Worm (Caenorhabditis elegans) whole organism, early embryonic: ENCODE results near the gene F59B10.2.

Experiments used
- B0310.2 ChIP-seq: sonication (generic microtip); optimal IDR thresholded peaks from 2 replicates; lab custom pipeline; 2016; ENCODE audit warnings: mild to moderate bottlenecking, missing genetic modification characterization, missing compliant biosample characterization
- F13C5.2 ChIP-seq: sonication (generic microtip); optimal IDR thresholded peaks from 2 replicates; lab custom pipeline; 2017; ENCODE audit warnings: mild to moderate bottlenecking, missing genetic modification characterization, inconsistent platforms, missing compliant biosample characterization
- aly-1 ChIP-seq: sonication (generic microtip); optimal IDR thresholded peaks from 2 replicates; lab custom pipeline; 2016; ENCODE audit warnings: missing genetic modification characterization, missing compliant biosample characterization
- ama-1 ChIP-seq: fragments of 150-350 bp; optimal IDR thresholded peaks from 2 replicates; lab custom pipeline; 2014
- ceh-13 ChIP-seq: fragments of 200-800 bp; sonication (Bioruptor generic); optimal IDR thresholded peaks from 2 replicates; lab custom pipeline; 2018; ENCODE audit warnings: mild to moderate bottlenecking, missing genetic modification characterization, missing compliant biosample characterization
- ceh-36 ChIP-seq: sonication (generic microtip); optimal IDR thresholded peaks from 2 replicates; lab custom pipeline; 2016; ENCODE audit warnings: missing genetic modification characterization, inconsistent platforms, missing compliant biosample characterization
- ets-7 ChIP-seq: sonication (generic microtip); optimal IDR thresholded peaks from 2 replicates; lab custom pipeline; 2016; ENCODE audit warnings: missing genotype, missing genetic modification characterization, missing compliant biosample characterization
- flt-1 ChIP-seq: fragments of 200-800 bp; sonication (Bioruptor generic); IDR thresholded peaks from 2 replicates; pipeline ENCODE4 v1.3.6; 2022; ENCODE audit warnings: missing genetic modification characterization, missing compliant biosample characterization
- hmbx-1 ChIP-seq: sonication (generic microtip); optimal IDR thresholded peaks from 2 replicates; lab custom pipeline; 2016; ENCODE audit warnings: mild to moderate bottlenecking, missing genetic modification characterization, missing compliant biosample characterization
- hmg-4 ChIP-seq: fragments of 200-800 bp; sonication (Bioruptor generic); optimal IDR thresholded peaks from 2 replicates; lab custom pipeline; 2018; ENCODE audit warnings: mild to moderate bottlenecking, missing genetic modification characterization, missing compliant biosample characterization
- hnd-1 ChIP-seq: sonication (generic microtip); optimal IDR thresholded peaks from 2 replicates; lab custom pipeline; 2016; ENCODE audit warnings: missing genetic modification characterization, missing compliant biosample characterization
- pes-1 ChIP-seq: fragments of 200-800 bp; sonication (Bioruptor generic); IDR thresholded peaks from 2 replicates; pipeline ENCODE4 v1.3.6; 2022; ENCODE audit warnings: missing genetic modification reagents, missing genetic modification characterization, missing compliant biosample characterization
- scrt-1 ChIP-seq: fragments of 200-800 bp; sonication (Bioruptor generic); IDR thresholded peaks from 2 replicates; pipeline ENCODE4 v1.3.6; 2022; ENCODE audit warnings: missing genetic modification characterization, missing compliant biosample characterization
- sea-1 ChIP-seq: fragments of 200-800 bp; sonication (Bioruptor generic); conservative IDR thresholded peaks from 2 replicates; pipeline ENCODE4 v1.3.6; 2022; ENCODE audit warnings: missing genetic modification characterization, missing compliant biosample characterization
- tbx-11 ChIP-seq: fragments of 200-800 bp; sonication (Bioruptor generic); IDR thresholded peaks from 2 replicates; pipeline ENCODE4 v1.3.6; 2022; ENCODE audit warnings: missing genetic modification characterization, missing compliant biosample characterization
- tbx-37 ChIP-seq: fragments of 200-800 bp; sonication (Bioruptor generic); conservative IDR thresholded peaks from 2 replicates; pipeline ENCODE4 v1.3.6; 2022; ENCODE audit warnings: missing genetic modification reagents, missing genetic modification characterization, missing compliant biosample characterization
- tra-4 ChIP-seq: sonication (generic microtip); optimal IDR thresholded peaks from 2 replicates; lab custom pipeline; 2017; ENCODE audit warnings: missing genetic modification characterization, missing compliant biosample characterization

Gene F59B10.2

ce11 chrII:10481824-10482556, 27.7 kb downstream of the F59B10.2 start, which contains the start of the genes clec-60 and ZK666.11:
Gene clec-60, minus strand, starts transcription at chrII:10481874.
Gene ZK666.11, plus strand, starts transcription at chrII:10482522.
- TF ChIP-seq pes-1 (GFP tag; lab: Robert Waterston, UW) (no peak), F13C5.2 (tag; lab: Kevin White, UChicago) (no peak), tbx-37 (no peak), sea-1 (no peak), scrt-1 (GFP tag; lab: Robert Waterston, UW) (no peak), ama-1 (lab: Kevin White, UChicago) (no peak), tbx-11 (GFP tag; lab: Robert Waterston, UW) (no peak), flt-1 (GFP tag; lab: Robert Waterston, UW) (no peak), ceh-13 (no peak), ceh-36 (tag; lab: Kevin White, UChicago) (no peak), B0310.2 (tag; lab: Kevin White, UChicago) (no peak)

DNA sequence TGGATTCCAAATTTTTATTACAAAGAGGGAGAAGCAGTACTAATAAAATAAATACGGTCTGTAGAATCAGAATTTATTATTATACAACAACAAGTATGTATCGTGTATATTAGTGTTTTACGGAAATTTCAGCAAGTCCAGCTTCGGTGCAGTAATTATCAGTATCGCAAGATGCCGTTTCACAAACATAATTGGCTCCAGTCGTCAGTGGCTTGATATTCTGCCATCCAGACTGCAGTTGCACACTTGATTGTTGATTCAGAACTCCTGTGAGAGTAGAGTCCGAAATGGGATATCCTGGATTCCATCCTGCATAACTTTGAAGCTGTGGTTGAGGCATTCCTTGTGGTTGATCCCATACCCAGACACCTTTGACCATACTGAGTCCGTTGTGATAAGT, 29.6 kb downstream of the F59B10.2 start:
- TF ChIP-seq tra-4 (tag; lab: Kevin White, UChicago) (no peak), B0310.2 (tag; lab: Kevin White, UChicago) (no peak), ceh-36 (tag; lab: Kevin White, UChicago) (no peak), F13C5.2 (tag; lab: Kevin White, UChicago) (no peak), flt-1 (GFP tag; lab: Robert Waterston, UW) (no peak)

DNA sequence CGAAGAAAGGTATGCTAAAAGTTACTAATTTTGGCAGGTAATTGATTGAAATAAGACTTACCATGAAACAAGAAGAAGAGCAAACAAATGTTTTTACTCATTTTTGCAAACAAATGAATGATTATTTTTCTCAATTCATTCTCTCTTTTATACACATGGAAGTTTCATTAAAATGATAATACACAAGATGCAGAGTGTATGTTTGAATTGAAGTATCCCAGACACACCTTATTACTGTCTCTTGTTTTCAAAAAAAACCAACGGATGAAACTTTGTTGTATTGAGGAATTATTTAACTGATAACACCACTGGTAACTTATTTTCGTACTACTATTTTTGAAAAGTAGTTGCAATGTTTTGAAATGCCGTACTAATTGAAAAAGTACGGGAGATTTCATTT, 30.3 kb downstream of the F59B10.2 start, which contains the start of gene clec-59:
Gene clec-59 (minus strand): TSS at position 101 of the 400 bp plus-strand sequence.
- TF ChIP-seq B0310.2 (tag; lab: Kevin White, UChicago) (no peak), ceh-13 (no peak), tbx-37 (no peak), pes-1 (GFP tag; lab: Robert Waterston, UW) (no peak), hmg-4 (GFP tag; lab: Kevin White, UChicago) (no peak), F13C5.2 (tag; lab: Kevin White, UChicago) (no peak)

DNA sequence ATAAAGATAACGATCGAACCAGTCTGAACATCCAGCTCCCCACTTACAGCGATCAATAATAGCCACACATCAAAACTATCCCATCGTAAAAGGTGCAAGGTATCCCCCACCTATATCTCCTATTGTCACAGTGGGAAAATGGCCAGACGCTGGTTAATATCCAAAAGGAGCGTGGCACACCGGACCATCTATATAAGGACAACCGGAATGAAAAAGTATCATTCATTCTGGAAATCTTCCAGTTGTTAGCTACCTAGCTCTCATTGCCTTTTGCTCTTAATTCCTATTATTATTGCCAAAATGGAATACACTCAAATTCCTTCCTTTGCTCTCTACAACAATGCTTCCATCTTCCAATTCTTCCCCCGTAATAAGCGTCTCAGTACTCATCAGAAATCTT, 32.7 kb downstream of the F59B10.2 start, which contains the start of gene ZK666.4:
Gene ZK666.4 (plus strand): TSS at position 301 of the 400 bp plus-strand sequence.
- no peak for TF ChIP-seq sea-1
- TF ChIP-seq scrt-1 (GFP tag; lab: Robert Waterston, UW), result no peak
- TF ChIP-seq B0310.2 (tag; lab: Kevin White, UChicago), result no peak

ce11 chrII:10476039-10476438, 33.6 kb downstream of the F59B10.2 start, which contains the start of gene clec-58:
Gene clec-58, minus strand, starts transcription at chrII:10476139.
- TF ChIP-seq sea-1, result no peak

DNA sequence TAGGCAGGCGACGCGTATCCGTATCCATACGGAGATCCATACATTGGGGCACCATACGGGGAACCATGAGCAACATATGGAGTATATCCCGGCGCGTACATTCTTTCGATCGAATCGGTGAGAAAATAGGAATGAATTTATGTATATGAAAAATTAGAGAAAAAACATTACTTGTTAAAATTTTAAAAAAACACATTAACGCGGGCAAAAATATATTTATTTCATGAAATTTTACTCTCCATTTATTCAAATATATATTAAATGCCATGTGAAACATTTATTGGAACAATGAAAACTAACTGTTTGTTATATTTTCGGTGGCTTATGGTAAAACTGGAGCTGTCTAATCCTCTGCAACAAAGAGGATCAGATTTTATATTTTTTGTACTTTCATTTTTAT, 37.9 kb downstream of the F59B10.2 start, which contains the start of gene ZK666.2:
Gene ZK666.2 (minus strand): TSS at position 101 of the 400 bp plus-strand sequence.
- TF ChIP-seq hmg-4 (GFP tag; lab: Kevin White, UChicago) (no peak), pes-1 (GFP tag; lab: Robert Waterston, UW) (no peak), hmbx-1 (tag; lab: Kevin White, UChicago) (no peak), scrt-1 (GFP tag; lab: Robert Waterston, UW) (no peak), ets-7 (no peak), tbx-11 (GFP tag; lab: Robert Waterston, UW) (no peak), aly-1 (tag; lab: Kevin White, UChicago) (no peak), flt-1 (GFP tag; lab: Robert Waterston, UW) (no peak)

DNA sequence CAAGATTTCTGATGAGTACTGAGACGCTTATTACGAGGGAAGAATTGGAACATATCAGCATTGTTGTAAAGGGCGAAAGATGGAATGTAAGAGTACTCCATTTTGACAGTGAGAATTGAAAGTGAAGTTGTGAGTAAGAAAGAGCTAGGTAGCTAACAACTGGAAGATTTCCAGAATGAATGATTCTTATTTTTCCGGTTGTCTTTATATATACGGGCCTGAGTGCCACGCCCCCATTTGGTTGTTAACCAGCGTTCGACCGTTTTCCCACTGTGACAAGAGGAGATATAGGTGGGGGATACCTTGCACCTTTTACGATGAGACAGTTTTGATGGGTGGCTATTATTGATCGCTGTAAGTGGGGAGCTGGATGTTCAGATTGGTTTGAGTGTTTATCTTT, 38.4 kb downstream of the F59B10.2 start, which contains the start of gene ZK666.1:
Gene ZK666.1 (minus strand): TSS at position 101 of the 400 bp plus-strand sequence.
- TF ChIP-seq ama-1 (lab: Kevin White, UChicago) (no peak), ets-7 (no peak), B0310.2 (tag; lab: Kevin White, UChicago) (no peak), pes-1 (GFP tag; lab: Robert Waterston, UW) (no peak)

DNA sequence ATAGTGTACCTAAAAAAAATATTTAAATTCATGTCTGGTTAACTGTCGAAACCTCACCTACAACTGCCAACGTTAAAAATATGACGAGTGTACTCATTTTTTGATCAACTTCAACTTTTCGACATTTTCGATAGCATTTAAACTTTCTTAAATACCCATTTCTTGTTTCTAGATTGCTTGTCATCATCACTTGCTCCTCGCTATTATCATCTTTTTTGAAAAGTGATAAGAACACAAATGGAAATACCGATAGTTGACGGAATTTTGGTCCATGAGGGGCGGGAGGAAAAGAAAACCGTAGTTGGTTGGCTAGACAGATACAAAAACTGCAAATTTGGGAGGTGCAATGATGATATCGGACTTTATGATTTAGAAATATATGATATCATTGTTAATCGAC, 39.5 kb downstream of the F59B10.2 start, which contains the start of gene clec-143:
Gene clec-143 (minus strand): TSS at position 139 of the 400 bp plus-strand sequence.
- no peak for TF ChIP-seq aly-1 (tag; lab: Kevin White, UChicago)
- no peak for TF ChIP-seq tra-4 (tag; lab: Kevin White, UChicago)
- TF ChIP-seq hnd-1 (tag; lab: Kevin White, UChicago), result no peak

DNA sequence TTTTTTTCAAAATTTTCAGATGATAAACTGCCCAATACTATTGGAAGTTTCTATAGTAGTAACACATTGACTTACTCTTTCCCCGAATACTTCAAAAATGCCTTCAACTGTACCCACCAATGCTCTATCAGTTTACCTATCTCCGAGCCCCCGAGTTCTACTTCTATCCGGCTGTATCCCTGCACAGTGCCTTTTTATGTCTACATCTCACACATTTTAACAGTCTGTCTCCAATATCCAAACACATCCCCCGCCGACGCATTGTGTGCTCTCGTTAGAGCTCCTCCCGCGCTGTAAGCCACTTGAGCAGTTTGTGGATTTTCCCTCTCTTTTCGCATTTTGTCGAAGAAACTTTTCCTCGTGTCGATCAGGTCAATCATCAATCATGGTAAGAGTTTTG, 43.1 kb downstream of the F59B10.2 start, which contains the start of gene tnc-2:
Gene tnc-2 (plus strand): TSS at position 301 of the 400 bp plus-strand sequence.
- TF ChIP-seq tbx-11 (GFP tag; lab: Robert Waterston, UW) (no peak), scrt-1 (GFP tag; lab: Robert Waterston, UW) (no peak), flt-1 (GFP tag; lab: Robert Waterston, UW) (no peak), sea-1 (no peak), tbx-37 (no peak), ama-1 (lab: Kevin White, UChicago) (no peak), ceh-36 (tag; lab: Kevin White, UChicago) (no peak), aly-1 (tag; lab: Kevin White, UChicago) (no peak), F13C5.2 (tag; lab: Kevin White, UChicago) (no peak), hmg-4 (GFP tag; lab: Kevin White, UChicago) (no peak)
